ENCODE assay signal across 3 fruit fly cellular contexts in genomic region chr2L:13222225-13222648, dm6.
TF ChIP-seq lines count a peak whose summit lies in the region.

TSS of gene Ski6 (minus strand) at chr2L:13222429.
TSS of gene CG16812 (plus strand) at chr2L:13222587.

TF ChIP-seq in whole organism, adult, 20 proteins besides CTCF, POLR2A, EP300 and RAD21 (continued from another document):
- TF ChIP-seq tj (GFP tag; optimal IDR thresholded peaks at IDR 0.05; lab: Kevin White, UChicago) (peak; percentile 29), CG7045 (GFP tag; optimal IDR thresholded peaks at IDR 0.05; lab: Kevin White, UChicago) (peak; percentile 59)

TF ChIP-seq in whole organism, embryonic, 481 proteins besides CTCF, POLR2A, EP300 and RAD21 (continued from another document and continues in another):
- no peak for TF ChIP-seq CG11504 (tag; optimal IDR thresholded peaks at IDR 0.05; lab: Kevin White, UChicago)
- no peak for TF ChIP-seq CG16863 (GFP tag; optimal IDR thresholded peaks at IDR 0.05; lab: Kevin White, UChicago)
- TF ChIP-seq CG12236 (GFP tag; optimal IDR thresholded peaks at IDR 0.05; lab: Kevin White, UChicago): no peak
- no peak for TF ChIP-seq crol (GFP tag; IDR thresholded peaks at IDR 0.05; lab: Robert Waterston, UW)
- TF ChIP-seq CG12104 (GFP tag; optimal IDR thresholded peaks at IDR 0.05; lab: Kevin White, UChicago): peak; percentile 34
- no peak for TF ChIP-seq schlank (tag; optimal IDR thresholded peaks at IDR 0.05; lab: Kevin White, UChicago)
- peak; percentile 41; the same call in 1 of the 2 replicates for TF ChIP-seq wdn (GFP tag; IDR thresholded peaks at IDR 0.05; lab: Robert Waterston, UW)
- no peak for TF ChIP-seq Usf (GFP tag; optimal IDR thresholded peaks at IDR 0.05; lab: Kevin White, UChicago)
- no peak for TF ChIP-seq CG2875 (GFP tag; optimal IDR thresholded peaks at IDR 0.05; lab: Kevin White, UChicago)
- TF ChIP-seq Spps (tag; optimal IDR thresholded peaks at IDR 0.05; lab: Kevin White, UChicago): peak; percentile 59
- no peak for TF ChIP-seq Hr39 (optimal IDR thresholded peaks at IDR 0.05; lab: Kevin White, UChicago)
- TF ChIP-seq Mad (GFP tag; optimal IDR thresholded peaks at IDR 0.05; lab: Kevin White, UChicago): peak; percentile 32
- no peak for TF ChIP-seq Optix (GFP tag; IDR thresholded peaks at IDR 0.05; lab: Robert Waterston, UW)
- TF ChIP-seq NK7.1 (GFP tag; optimal IDR thresholded peaks at IDR 0.05; lab: Kevin White, UChicago): no peak
- TF ChIP-seq CG7928 (GFP tag; optimal IDR thresholded peaks at IDR 0.05; lab: Kevin White, UChicago): no peak
- TF ChIP-seq H2.0 (GFP tag; IDR thresholded peaks at IDR 0.05; lab: Robert Waterston, UW): peak; percentile 68
- TF ChIP-seq Six4 (GFP tag; optimal IDR thresholded peaks at IDR 0.05; lab: Kevin White, UChicago): peak; percentile 46
- peak; percentile 66 for TF ChIP-seq Atf6 (GFP tag; IDR thresholded peaks at IDR 0.05; lab: Robert Waterston, UW)
- no peak for TF ChIP-seq CG43689 (GFP tag; IDR thresholded peaks at IDR 0.05; lab: Robert Waterston, UW)
- TF ChIP-seq sna (GFP tag; IDR thresholded peaks at IDR 0.05; lab: Robert Waterston, UW; ENCODE audit: partially characterized antibody): 0 out of 2 replicates have a peak, but pooled peaks have one; percentile 21
- no peak for TF ChIP-seq Dfd (GFP tag; optimal IDR thresholded peaks at IDR 0.05; lab: Kevin White, UChicago)
- TF ChIP-seq toy (GFP tag; IDR thresholded peaks at IDR 0.05; lab: Robert Waterston, UW): no peak
- TF ChIP-seq Antp (GFP tag; optimal IDR thresholded peaks at IDR 0.05; lab: Kevin White, UChicago): no peak
- TF ChIP-seq Trl (optimal IDR thresholded peaks at IDR 0.05; lab: Kevin White, UChicago): no peak
- TF ChIP-seq Trl (GFP tag; optimal IDR thresholded peaks at IDR 0.05; lab: Kevin White, UChicago): peak; percentile 10
- peak in 1 of 2 experiments; percentile 79 for TF ChIP-seq bsh (GFP tag; optimal IDR thresholded peaks at IDR 0.05; lab: Kevin White, UChicago)
- no peak for TF ChIP-seq ERR (GFP tag; optimal IDR thresholded peaks at IDR 0.05; lab: Kevin White, UChicago)
- no peak for TF ChIP-seq ato (GFP tag; IDR thresholded peaks at IDR 0.05; lab: Robert Waterston, UW; ENCODE audit: partially characterized antibody)
- peak; percentile 35 for TF ChIP-seq chn (GFP tag; optimal IDR thresholded peaks at IDR 0.05; lab: Kevin White, UChicago)
- no peak for TF ChIP-seq ftz-f1 (GFP tag; optimal IDR thresholded peaks at IDR 0.05; lab: Kevin White, UChicago)
- TF ChIP-seq CG10565 (GFP tag; optimal IDR thresholded peaks at IDR 0.05; lab: Kevin White, UChicago): no peak
- TF ChIP-seq CG42726 (GFP tag; IDR thresholded peaks at IDR 0.05; lab: Robert Waterston, UW; ENCODE audit: partially characterized antibody): no peak
- TF ChIP-seq CG6254 (GFP tag; optimal IDR thresholded peaks at IDR 0.05; lab: Kevin White, UChicago): no peak
- TF ChIP-seq Abd-B (GFP tag; optimal IDR thresholded peaks at IDR 0.05; lab: Kevin White, UChicago): peak; percentile 50
- peak; percentile 10 for TF ChIP-seq CG3065 (GFP tag; optimal IDR thresholded peaks at IDR 0.05; lab: Kevin White, UChicago)
- no peak for TF ChIP-seq gro (GFP tag; optimal IDR thresholded peaks at IDR 0.05; lab: Kevin White, UChicago)
- no peak for TF ChIP-seq corto (GFP tag; optimal IDR thresholded peaks at IDR 0.05; lab: Kevin White, UChicago)
- no peak for TF ChIP-seq disco-r (GFP tag; optimal IDR thresholded peaks at IDR 0.05; lab: Kevin White, UChicago)
- no peak for TF ChIP-seq her (GFP tag; optimal IDR thresholded peaks at IDR 0.05; lab: Kevin White, UChicago)
- no peak for TF ChIP-seq repo (GFP tag; optimal IDR thresholded peaks at IDR 0.05; lab: Kevin White, UChicago)
- TF ChIP-seq Ets65A (GFP tag; lab: Kevin White, UChicago): peak; percentile 79
- TF ChIP-seq Rx (GFP tag; IDR thresholded peaks at IDR 0.05; lab: Robert Waterston, UW): 0 out of 2 replicates have a peak, but pooled peaks have one; percentile 41
- no peak for TF ChIP-seq tap (tag; optimal IDR thresholded peaks at IDR 0.05; lab: Kevin White, UChicago)
- peak; percentile 61 for TF ChIP-seq fd96Cb (tag; optimal IDR thresholded peaks at IDR 0.05; lab: Kevin White, UChicago)
- peak; percentile 88 for TF ChIP-seq CG14710 (tag; optimal IDR thresholded peaks at IDR 0.05; lab: Kevin White, UChicago)
- no peak for TF ChIP-seq zf30C (GFP tag; optimal IDR thresholded peaks at IDR 0.05; lab: Kevin White, UChicago)
- 0 out of 2 replicates have a peak, but pooled peaks have one; percentile 12 for TF ChIP-seq peb (GFP tag; IDR thresholded peaks at IDR 0.05; lab: Robert Waterston, UW)
- TF ChIP-seq Fer1 (GFP tag; optimal IDR thresholded peaks at IDR 0.05; lab: Kevin White, UChicago): no peak
- peak; percentile 73 for TF ChIP-seq Rfx (GFP tag; IDR thresholded peaks at IDR 0.05; lab: Robert Waterston, UW)
- no peak for TF ChIP-seq CG11398 (GFP tag; optimal IDR thresholded peaks at IDR 0.05; lab: Kevin White, UChicago)
- peak; percentile 54 for TF ChIP-seq CG14441 (GFP tag; IDR thresholded peaks at IDR 0.05; lab: Robert Waterston, UW)
- peak; percentile 51 for TF ChIP-seq NC2β (GFP tag; optimal IDR thresholded peaks at IDR 0.05; lab: Kevin White, UChicago)
- TF ChIP-seq sima (GFP tag; optimal IDR thresholded peaks at IDR 0.05; lab: Kevin White, UChicago): no peak
- peak; percentile 36; the same call in 1 of the 2 replicates for TF ChIP-seq hbn (GFP tag; IDR thresholded peaks at IDR 0.05; lab: Robert Waterston, UW; ENCODE audit: partially characterized antibody)
- no peak for TF ChIP-seq ro (GFP tag; IDR thresholded peaks at IDR 0.05; lab: Robert Waterston, UW)
- peak; percentile 52; the same call in 1 of the 2 replicates for TF ChIP-seq CG11247 (GFP tag; IDR thresholded peaks at IDR 0.05; lab: Robert Waterston, UW)
- peak; percentile 50; the same call in 1 of the 2 replicates for TF ChIP-seq ssp (GFP tag; IDR thresholded peaks at IDR 0.05; lab: Robert Waterston, UW)
- TF ChIP-seq ash1 (GFP tag; optimal IDR thresholded peaks at IDR 0.05; lab: Kevin White, UChicago): no peak
- TF ChIP-seq esg (GFP tag; conservative IDR thresholded peaks at IDR 0.05; lab: Robert Waterston, UW): peak; percentile 43
- TF ChIP-seq CG6272 (GFP tag; IDR thresholded peaks at IDR 0.05; lab: Robert Waterston, UW): no peak
- TF ChIP-seq HLH3B (GFP tag; IDR thresholded peaks at IDR 0.05; lab: Robert Waterston, UW): peak; percentile 64
- TF ChIP-seq cato (GFP tag; optimal IDR thresholded peaks at IDR 0.05; lab: Kevin White, UChicago; ENCODE audit: borderline replicate concordance): peak; percentile 34
- TF ChIP-seq sc (optimal IDR thresholded peaks at IDR 0.05; lab: Kevin White, UChicago): no peak
- no peak for TF ChIP-seq sc (GFP tag; optimal IDR thresholded peaks at IDR 0.05; lab: Kevin White, UChicago)
- TF ChIP-seq CG30020 (tag; optimal IDR thresholded peaks at IDR 0.05; lab: Kevin White, UChicago): peak; percentile 81

TF ChIP-seq in whole organism, prepupa, 60 proteins besides CTCF, POLR2A, EP300 and RAD21 (continued from another document):
- TF ChIP-seq fd85E (GFP tag; optimal IDR thresholded peaks at IDR 0.05; lab: Kevin White, UChicago) (no peak), CG11902 (GFP tag; optimal IDR thresholded peaks at IDR 0.05; lab: Kevin White, UChicago) (no peak), lz (GFP tag; optimal IDR thresholded peaks at IDR 0.05; lab: Kevin White, UChicago) (no peak), Hr38 (GFP tag; optimal IDR thresholded peaks at IDR 0.05; lab: Kevin White, UChicago) (no peak), spab (GFP tag; optimal IDR thresholded peaks at IDR 0.05; lab: Kevin White, UChicago) (no peak), achi (GFP tag; optimal IDR thresholded peaks at IDR 0.05; lab: Kevin White, UChicago) (no peak), topi (GFP tag; optimal IDR thresholded peaks at IDR 0.05; lab: Kevin White, UChicago) (no peak), CG16779 (tag; optimal IDR thresholded peaks at IDR 0.05; lab: Kevin White, UChicago) (no peak), CG1621 (tag; optimal IDR thresholded peaks at IDR 0.05; lab: Kevin White, UChicago) (no peak), CG6792 (GFP tag; optimal IDR thresholded peaks at IDR 0.05; lab: Kevin White, UChicago) (peak; percentile 36), CG6808 (GFP tag; optimal IDR thresholded peaks at IDR 0.05; lab: Kevin White, UChicago) (no peak), CG3919 (GFP tag; optimal IDR thresholded peaks at IDR 0.05; lab: Kevin White, UChicago) (no peak), net (GFP tag; optimal IDR thresholded peaks at IDR 0.05; lab: Kevin White, UChicago) (no peak), fkh (GFP tag; optimal IDR thresholded peaks at IDR 0.05; lab: Kevin White, UChicago) (peak; percentile 78), Sox15 (GFP tag; optimal IDR thresholded peaks at IDR 0.05; lab: Kevin White, UChicago) (peak; percentile 29), CG6854 (GFP tag; optimal IDR thresholded peaks at IDR 0.05; lab: Kevin White, UChicago) (no peak), acj6 (GFP tag; optimal IDR thresholded peaks at IDR 0.05; lab: Kevin White, UChicago) (no peak), Sox102F (GFP tag; optimal IDR thresholded peaks at IDR 0.05; lab: Kevin White, UChicago) (no peak), pdm3 (GFP tag; optimal IDR thresholded peaks at IDR 0.05; lab: Kevin White, UChicago) (no peak), Met (GFP tag; optimal IDR thresholded peaks at IDR 0.05; lab: Kevin White, UChicago) (no peak), Eip78C (GFP tag; lab: Kevin White, UChicago) (no peak), CG10631 (GFP tag; optimal IDR thresholded peaks at IDR 0.05; lab: Kevin White, UChicago) (peak; percentile 75), Smox (GFP tag; optimal IDR thresholded peaks at IDR 0.05; lab: Kevin White, UChicago) (no peak), CG4318 (GFP tag; optimal IDR thresholded peaks at IDR 0.05; lab: Kevin White, UChicago) (no peak), Gug (GFP tag; IDR thresholded peaks at IDR 0.05; lab: Robert Waterston, UW) (peak; percentile 35; the same call in 1 of the 2 replicates), vri (GFP tag; optimal IDR thresholded peaks at IDR 0.05; lab: Kevin White, UChicago) (no peak), Hr39 (GFP tag; optimal IDR thresholded peaks at IDR 0.05; lab: Kevin White, UChicago) (peak; percentile 44), Blimp-1 (GFP tag; optimal IDR thresholded peaks at IDR 0.05; lab: Kevin White, UChicago) (no peak), CG11762 (GFP tag; optimal IDR thresholded peaks at IDR 0.05; lab: Kevin White, UChicago; ENCODE audit: insufficient read depth) (no peak), CG10669 (GFP tag; optimal IDR thresholded peaks at IDR 0.05; lab: Kevin White, UChicago) (no peak), esn (GFP tag; optimal IDR thresholded peaks at IDR 0.05; lab: Kevin White, UChicago) (peak; percentile 70), CG8319 (GFP tag; optimal IDR thresholded peaks at IDR 0.05; lab: Kevin White, UChicago) (no peak), ss (GFP tag; optimal IDR thresholded peaks at IDR 0.05; lab: Kevin White, UChicago) (no peak), Sox14 (GFP tag; optimal IDR thresholded peaks at IDR 0.05; lab: Kevin White, UChicago) (no peak), CG7368 (GFP tag; optimal IDR thresholded peaks at IDR 0.05; lab: Kevin White, UChicago) (no peak), OdsH (GFP tag; optimal IDR thresholded peaks at IDR 0.05; lab: Kevin White, UChicago) (no peak)
